Worm (Caenorhabditis elegans) whole organism, L1 larva: ENCODE data around the gene F27C8.3.

Source experiments
- C34B4.2 ChIP-seq: sonication (generic microtip); optimal IDR thresholded peaks from 2 replicates; lab custom pipeline; 2017; ENCODE audit warnings: mild to moderate bottlenecking, missing genetic modification characterization, missing compliant biosample characterization
- F16B12.6 ChIP-seq: fragments of 150-350 bp; optimal IDR thresholded peaks from 2 replicates; lab custom pipeline; 2014; ENCODE audit warnings: missing biosample characterization, missing genetic modification characterization
- aly-2 ChIP-seq: fragments of 150-350 bp; optimal IDR thresholded peaks from 2 replicates; lab custom pipeline; 2014; ENCODE audit warnings: missing biosample characterization, missing genetic modification characterization
- ama-1 ChIP-seq: fragments of 150-350 bp; optimal IDR thresholded peaks from 2 replicates; lab custom pipeline; 2014
- blmp-1 ChIP-seq: fragments of 150-350 bp; optimal IDR thresholded peaks from 2 replicates; lab custom pipeline; 2014; ENCODE audit warnings: missing biosample characterization, missing genetic modification characterization
- ceh-63 ChIP-seq: fragments of 200-800 bp; sonication (Bioruptor generic); optimal IDR thresholded peaks from 2 replicates; lab custom pipeline; 2018; ENCODE audit warnings: mild to moderate bottlenecking, missing genetic modification characterization, missing compliant biosample characterization
- ceh-82 ChIP-seq, 3 experiments: fragments of 150-350 bp in 1 of 3; sonication (generic microtip) in 2 of 3; optimal IDR thresholded peaks; 2 replicates each; lab custom pipeline; 2014 to 2017; ENCODE audit warnings: missing biosample characterization in 3 of 3, missing genetic modification characterization in 3 of 3
- dsc-1 ChIP-seq: sonication (generic microtip); optimal IDR thresholded peaks from 2 replicates; lab custom pipeline; 2016; ENCODE audit warnings: mild to moderate bottlenecking, missing genetic modification characterization, missing compliant biosample characterization
- efl-1 ChIP-seq, 4 experiments: fragments of 150-350 bp; optimal IDR thresholded peaks in 3 of 4; peaks in 1 of 4; 1 replicate in 1 of 4; 2 replicates in 3 of 4; lab custom pipeline; 2014; ENCODE audit warnings: missing biosample characterization in 2 of 4, missing genetic modification characterization in 2 of 4, missing genetic modification reagents in 2 of 4
- egl-13 ChIP-seq: sonication (generic microtip); optimal IDR thresholded peaks from 2 replicates; lab custom pipeline; 2016; ENCODE audit warnings: missing genotype, missing genetic modification reagents, missing genetic modification characterization, missing compliant biosample characterization
- egl-27 ChIP-seq, 2 experiments: fragments of 150-350 bp in 1 of 2; sonication (generic microtip); optimal IDR thresholded peaks; 3 replicates each; lab custom pipeline; 2017 to 2018; ENCODE audit warnings: missing biosample characterization in 2 of 2, missing genetic modification characterization in 2 of 2, missing genetic modification reagents in 2 of 2
- fkh-10 ChIP-seq: sonication (generic microtip); optimal IDR thresholded peaks from 2 replicates; lab custom pipeline; 2017; ENCODE audit warnings: missing biosample characterization, missing genetic modification reagents, missing genetic modification characterization
- isw-1 ChIP-seq: fragments of 200-800 bp; sonication (Bioruptor generic); IDR thresholded peaks from 2 replicates; pipeline ENCODE4 v1.3.6; 2022; ENCODE audit warnings: missing genetic modification characterization, missing compliant biosample characterization
- lin-14 ChIP-seq: fragments of 200-800 bp; sonication (Bioruptor generic); optimal IDR thresholded peaks from 2 replicates; lab custom pipeline; 2018; ENCODE audit warnings: mild to moderate bottlenecking, missing genetic modification characterization, moderate library complexity, missing compliant biosample characterization
- lin-39 ChIP-seq: fragments of 150-350 bp; optimal IDR thresholded peaks from 2 replicates; lab custom pipeline; 2014; ENCODE audit warnings: missing biosample characterization, missing genetic modification reagents, missing genetic modification characterization
- lir-3 ChIP-seq: sonication (generic microtip); optimal IDR thresholded peaks from 2 replicates; lab custom pipeline; 2016; ENCODE audit warnings: mild to moderate bottlenecking, missing genetic modification characterization, moderate library complexity, missing compliant biosample characterization; ENCODE audit not compliant: poor library complexity
- lsy-2 ChIP-seq, 2 experiments: fragments of 150-350 bp; optimal IDR thresholded peaks; 2 replicates each; lab custom pipeline; 2014; ENCODE audit warnings: missing biosample characterization in 2 of 2, missing genetic modification characterization in 2 of 2
- nhr-11 ChIP-seq: fragments of 150-350 bp; optimal IDR thresholded peaks from 2 replicates; lab custom pipeline; 2014; ENCODE audit warnings: missing biosample characterization, missing genetic modification characterization
- nhr-12 ChIP-seq: sonication (generic microtip); optimal IDR thresholded peaks from 2 replicates; lab custom pipeline; 2017; ENCODE audit warnings: missing biosample characterization, missing genetic modification characterization
- nhr-20 ChIP-seq: sonication (generic microtip); optimal IDR thresholded peaks from 2 replicates; lab custom pipeline; 2016; ENCODE audit warnings: mild to moderate bottlenecking, missing genetic modification characterization, missing compliant biosample characterization
- nhr-47 ChIP-seq: sonication (generic microtip); optimal IDR thresholded peaks from 2 replicates; lab custom pipeline; 2016; ENCODE audit warnings: mild to moderate bottlenecking, missing genetic modification characterization, moderate library complexity, missing compliant biosample characterization
- nhr-85 ChIP-seq: sonication (generic microtip); peaks from one replicate; lab custom pipeline; 2016; ENCODE audit warnings: missing genetic modification characterization, inconsistent platforms, missing compliant biosample characterization
- nhr-90 ChIP-seq: sonication (generic microtip); optimal IDR thresholded peaks from 2 replicates; lab custom pipeline; 2016; ENCODE audit warnings: mild to moderate bottlenecking, missing genetic modification characterization, missing compliant biosample characterization; ENCODE audit not compliant: poor library complexity
- rnt-1 ChIP-seq: sonication (generic microtip); optimal IDR thresholded peaks from 2 replicates; lab custom pipeline; 2016; ENCODE audit warnings: mild to moderate bottlenecking, missing genetic modification characterization, moderate library complexity, missing compliant biosample characterization
- skn-1 ChIP-seq: fragments of 150-350 bp; optimal IDR thresholded peaks from 2 replicates; lab custom pipeline; 2014; ENCODE audit warnings: missing biosample characterization, missing genetic modification characterization
- snu-23 ChIP-seq: sonication (generic microtip); optimal IDR thresholded peaks from 2 replicates; lab custom pipeline; 2016; ENCODE audit warnings: missing genetic modification characterization, missing compliant biosample characterization
- sup-37 ChIP-seq: fragments of 200-800 bp; sonication (Bioruptor generic); optimal IDR thresholded peaks from 2 replicates; lab custom pipeline; 2018; ENCODE audit warnings: mild to moderate bottlenecking, missing genetic modification characterization, missing compliant biosample characterization
- unc-98 ChIP-seq: fragments of 200-800 bp; sonication (Bioruptor generic); IDR thresholded peaks from 2 replicates; pipeline ENCODE4 v1.3.6; 2022; ENCODE audit warnings: missing genetic modification characterization, missing compliant biosample characterization
- vab-15 ChIP-seq: sonication (generic microtip); optimal IDR thresholded peaks from 2 replicates; lab custom pipeline; 2017; ENCODE audit warnings: missing genotype, mild to moderate bottlenecking, missing genetic modification characterization, missing compliant biosample characterization
- xbp-1 ChIP-seq: sonication (generic microtip); optimal IDR thresholded peaks from 2 replicates; lab custom pipeline; 2016; ENCODE audit warnings: missing genetic modification characterization, missing compliant biosample characterization
- ztf-11 ChIP-seq, 2 experiments: sonication (generic microtip); optimal IDR thresholded peaks; 2 replicates each; lab custom pipeline; 2016 to 2017; ENCODE audit warnings: missing genetic modification characterization in 2 of 2, missing biosample characterization in 1 of 2, missing compliant biosample characterization in 1 of 2

F27C8.3 gene

DNA sequence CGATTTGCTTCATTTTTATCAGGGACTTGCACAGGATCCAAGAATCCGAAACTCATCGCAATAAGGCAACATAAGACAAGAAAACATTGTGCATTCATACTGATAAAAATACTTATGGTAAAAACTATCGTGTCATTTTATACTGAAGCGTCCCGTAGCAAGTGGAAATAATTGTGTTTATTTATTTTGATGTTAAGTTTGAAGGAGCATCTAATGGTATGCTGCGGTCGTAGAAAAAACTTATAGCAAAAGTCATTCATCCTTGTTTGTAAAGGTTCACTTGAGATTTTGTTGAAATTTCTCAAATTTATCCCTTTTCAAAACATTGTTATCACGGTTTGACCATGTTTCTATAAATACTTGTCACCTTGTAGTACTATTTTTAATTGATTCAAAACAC lies 29.3 kb upstream of the F27C8.3 start, which contains the start of gene W09C2.10:
Gene W09C2.10, minus strand, starts transcription at position 101 of the 400 bp plus-strand sequence.
- TF ChIP-seq ztf-11 (tag; optimal IDR thresholded peaks at IDR 0.05; lab: Kevin White, UChicago): no peak
- TF ChIP-seq nhr-11: no peak
- TF ChIP-seq, all 84 proteins: peak for 0

DNA sequence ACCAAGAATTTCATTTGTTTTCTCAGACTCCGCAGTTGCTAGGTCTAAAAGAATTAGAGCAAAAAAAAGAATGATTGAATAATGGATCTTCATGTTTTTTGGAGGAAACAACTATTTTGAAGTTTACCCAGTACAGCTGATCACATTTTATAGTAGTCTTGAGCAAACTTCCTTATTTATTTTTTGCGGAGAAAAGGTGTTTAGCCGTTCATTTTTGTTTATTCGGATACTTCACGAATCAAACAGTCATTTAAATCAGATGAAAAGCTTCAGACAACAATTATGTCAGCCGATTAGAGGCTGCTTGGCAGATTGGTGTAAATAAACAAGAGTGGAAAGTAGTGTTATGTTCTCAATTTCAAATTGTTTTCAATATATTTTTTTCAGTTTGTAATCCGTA lies 28.6 kb upstream of the F27C8.3 start, which contains the start of gene W09C2.8:
Gene W09C2.8, minus strand, starts transcription at position 101 of the 400 bp plus-strand sequence.
- TF ChIP-seq efl-1 (optimal IDR thresholded peaks at IDR 0.05; lab: Kevin White, UChicago) (no peak), efl-1 (GFP tag; optimal IDR thresholded peaks at IDR 0.05 in 1 of 2; lab: Kevin White, UChicago) (peak in 1 of 2 experiments; percentile 83), skn-1 (tag; lab: Kevin White, UChicago) (no peak)

DNA sequence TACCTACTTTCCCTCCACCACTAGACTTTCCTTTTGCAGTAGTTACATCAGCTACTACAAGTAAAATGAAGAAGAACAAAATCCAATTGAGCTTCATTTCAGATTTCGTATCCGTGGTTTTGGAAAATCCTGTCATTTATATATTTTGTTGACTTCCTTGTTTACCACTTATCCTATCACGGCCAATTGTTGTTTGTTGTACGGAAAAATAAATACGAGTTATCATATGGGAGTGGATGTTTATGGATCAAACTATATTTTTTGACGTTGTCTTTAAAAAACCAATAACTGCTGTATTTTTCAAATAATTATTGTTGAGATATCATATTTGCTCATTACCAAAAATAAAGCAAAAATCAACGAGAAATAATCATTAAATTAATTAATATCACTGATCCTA lies 27.6 kb upstream of the F27C8.3 start, which contains the start of gene W09C2.9:
Gene W09C2.9, minus strand, starts transcription at position 101 of the 400 bp plus-strand sequence.
- TF ChIP-seq lin-39 (no peak), C34B4.2 (tag; lab: Kevin White, UChicago) (no peak), vab-15 (tag; lab: Kevin White, UChicago) (no peak), isw-1 (no peak), unc-98 (GFP tag; lab: Robert Waterston, UW) (no peak), lin-14 (GFP tag; lab: Kevin White, UChicago) (no peak)

ce11 chrIV:9622272-9622671 lies 26.6 kb upstream of the F27C8.3 start, which contains the start of gene W09C2.7:
TSS of gene W09C2.7 (minus strand) at chrIV:9622372.
- TF ChIP-seq ceh-82 (tag; optimal IDR thresholded peaks at IDR 0.05; lab: Kevin White, UChicago): no peak
- no peak for TF ChIP-seq unc-98 (GFP tag; lab: Robert Waterston, UW)
- no peak for TF ChIP-seq nhr-47
- no peak for TF ChIP-seq egl-27 (tag; optimal IDR thresholded peaks at IDR 0.05; lab: Kevin White, UChicago)

DNA sequence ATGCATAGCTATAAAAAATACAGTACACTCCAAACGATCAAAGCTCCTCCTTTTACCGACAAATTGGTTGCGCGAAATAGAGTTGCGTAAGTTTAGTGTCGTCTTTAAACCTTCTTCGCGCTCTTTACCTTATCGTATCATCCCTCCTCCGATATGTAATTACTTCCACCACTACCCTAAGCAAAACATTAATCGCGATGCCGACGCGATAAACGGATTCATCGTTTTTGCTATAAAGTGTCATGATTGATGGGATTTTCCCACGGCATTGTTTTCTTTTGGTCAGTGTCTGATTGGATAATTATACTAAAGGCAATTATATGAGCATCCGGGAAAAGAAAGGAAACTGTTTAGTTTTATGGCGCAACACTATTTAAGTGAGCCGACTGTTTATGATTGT lies 23.2 kb upstream of the F27C8.3 start:
- TF ChIP-seq F16B12.6 (tag; lab: Kevin White, UChicago) (no peak), lin-14 (GFP tag; lab: Kevin White, UChicago) (peak; percentile 6), rnt-1 (tag; lab: Kevin White, UChicago) (peak; percentile 20), vab-15 (tag; lab: Kevin White, UChicago) (no peak), sup-37 (GFP tag; lab: Kevin White, UChicago) (no peak), xbp-1 (tag; lab: Kevin White, UChicago) (no peak), blmp-1 (peak; percentile 14), lir-3 (tag; lab: Kevin White, UChicago) (no peak), ceh-63 (GFP tag; lab: Kevin White, UChicago) (no peak), dsc-1 (no peak), aly-2 (tag; lab: Kevin White, UChicago) (no peak), nhr-90 (no peak), egl-13 (tag; lab: Kevin White, UChicago) (no peak), nhr-12 (tag; lab: Kevin White, UChicago) (no peak)

ce11 chrIV:9618015-9618414 lies 22.3 kb upstream of the F27C8.3 start:
- TF ChIP-seq blmp-1 (peak; percentile 70), nhr-20 (tag; lab: Kevin White, UChicago) (peak; percentile 19), snu-23 (GFP tag; lab: Kevin White, UChicago) (peak; percentile 10), sup-37 (GFP tag; lab: Kevin White, UChicago) (no peak), efl-1 (optimal IDR thresholded peaks at IDR 0.05; lab: Kevin White, UChicago) (no peak), efl-1 (GFP tag; optimal IDR thresholded peaks at IDR 0.05 in 1 of 2; lab: Kevin White, UChicago) (peak in 1 of 2 experiments; percentile 31), fkh-10 (GFP tag; lab: Kevin White, UChicago) (no peak), rnt-1 (tag; lab: Kevin White, UChicago) (peak; percentile 33), xbp-1 (tag; lab: Kevin White, UChicago) (no peak), nhr-85 (tag; lab: Kevin White, UChicago) (peak; percentile 91), lin-14 (GFP tag; lab: Kevin White, UChicago) (peak; percentile 44), lsy-2 (tag; optimal IDR thresholded peaks at IDR 0.05; lab: Kevin White, UChicago) (peak in 1 of 2 experiments; percentile 55), ama-1 (lab: Kevin White, UChicago) (no peak)
